Fruit fly (Drosophila melanogaster): ENCODE results near the gene RpS10b.

Gene RpS10b

DNA sequence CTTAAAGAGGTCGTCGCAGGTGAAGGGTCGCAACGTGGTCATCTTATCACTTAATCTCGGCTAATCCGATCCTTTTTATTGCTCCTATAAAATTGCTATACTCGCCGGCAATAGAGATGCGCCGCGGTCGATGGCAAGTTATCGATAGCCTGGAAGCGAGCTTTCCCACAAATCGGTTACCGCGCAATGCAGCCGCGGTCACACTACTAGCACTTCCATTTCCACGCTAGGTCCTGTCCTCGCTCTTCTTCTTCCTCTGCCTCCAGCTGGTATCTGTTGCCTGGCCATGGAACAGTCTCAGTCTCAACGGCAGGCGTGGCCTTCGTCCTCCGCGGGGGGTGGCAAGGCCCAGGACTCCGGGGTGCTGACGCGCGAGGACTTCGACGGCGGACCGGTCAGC is 25.1 kb downstream of the RpS10b start, which contains the start of the genes Naa20A and MKP-4 (continued):
- TF ChIP-seq unpg (GFP tag; optimal IDR thresholded peaks at IDR 0.05) (no peak), MBD-R2 (GFP tag; IDR thresholded peaks at IDR 0.05) (peak; percentile 95), CG16863 (GFP tag; optimal IDR thresholded peaks at IDR 0.05) (no peak), sna (GFP tag; IDR thresholded peaks at IDR 0.05; ENCODE audit: partially characterized antibody) (peak; percentile 71; the same call in 1 of the 2 replicates), CG18764 (GFP tag; optimal IDR thresholded peaks at IDR 0.05) (no peak), CG14860 (GFP tag; IDR thresholded peaks at IDR 0.05; ENCODE audit: partially characterized antibody) (peak; percentile 59; the same call in 2 of the 3 replicates), bowl (GFP tag; IDR thresholded peaks at IDR 0.05) (no peak), CG1024 (GFP tag; IDR thresholded peaks at IDR 0.05) (no peak), nerfin-2 (GFP tag; IDR thresholded peaks at IDR 0.05; ENCODE audit: partially characterized antibody) (0 out of 2 replicates have a peak, but pooled peaks have one; percentile 30), z (GFP tag; IDR thresholded peaks at IDR 0.05) (no peak), fd3F (GFP tag; optimal IDR thresholded peaks at IDR 0.05) (no peak), tna (GFP tag; IDR thresholded peaks at IDR 0.05; ENCODE audit: partially characterized antibody) (peak; percentile 60), mam (GFP tag; optimal IDR thresholded peaks at IDR 0.05) (no peak), CG12155 (GFP tag; optimal IDR thresholded peaks at IDR 0.05) (no peak), CG17385 (GFP tag; optimal IDR thresholded peaks at IDR 0.05) (peak; percentile 82), CG2129 (GFP tag; IDR thresholded peaks at IDR 0.05; ENCODE audit: partially characterized antibody) (peak; percentile 28; the same call in 1 of the 2 replicates), unc-4 (GFP tag; IDR thresholded peaks at IDR 0.05; ENCODE audit: partially characterized antibody) (peak; percentile 76), slp2 (GFP tag; optimal IDR thresholded peaks at IDR 0.05) (no peak), gfzf (GFP tag; optimal IDR thresholded peaks at IDR 0.05) (peak; percentile 62), CG11723 (GFP tag; optimal IDR thresholded peaks at IDR 0.05) (no peak), sisA (GFP tag; IDR thresholded peaks at IDR 0.05) (no peak), PHDP (tag; optimal IDR thresholded peaks at IDR 0.05) (no peak), Ravus (GFP tag; IDR thresholded peaks at IDR 0.05) (no peak), ems (GFP tag; optimal IDR thresholded peaks at IDR 0.05) (no peak), CG17612 (GFP tag; IDR thresholded peaks at IDR 0.05) (no peak), CG6175 (GFP tag; IDR thresholded peaks at IDR 0.05) (no peak), nmo (GFP tag; optimal IDR thresholded peaks at IDR 0.05) (peak; percentile 12), Mad (GFP tag; optimal IDR thresholded peaks at IDR 0.05) (no peak), CG2875 (GFP tag; optimal IDR thresholded peaks at IDR 0.05) (no peak), Sry-δ (GFP tag; optimal IDR thresholded peaks at IDR 0.05) (peak; percentile 91), fu2 (GFP tag; optimal IDR thresholded peaks at IDR 0.05) (no peak), Sin3A (optimal IDR thresholded peaks at IDR 0.05) (no peak), twi (tag; optimal IDR thresholded peaks at IDR 0.05) (no peak), CG11695 (GFP tag; IDR thresholded peaks at IDR 0.05) (no peak), CG2202 (tag; optimal IDR thresholded peaks at IDR 0.05) (no peak), Myb (GFP tag; optimal IDR thresholded peaks at IDR 0.05) (peak; percentile 16), CG9797 (GFP tag; optimal IDR thresholded peaks at IDR 0.05) (peak; percentile 83), CG6654 (GFP tag; optimal IDR thresholded peaks at IDR 0.05) (no peak), vnd (GFP tag; IDR thresholded peaks at IDR 0.05; ENCODE audit: partially characterized antibody) (peak; percentile 56), pita (GFP tag; optimal IDR thresholded peaks at IDR 0.05) (no peak), toy (GFP tag; IDR thresholded peaks at IDR 0.05) (no peak), ac (GFP tag; optimal IDR thresholded peaks at IDR 0.05) (no peak), chm (GFP tag; IDR thresholded peaks at IDR 0.05) (peak; percentile 37; the same call in 1 of the 2 replicates), Stat92E (GFP tag; optimal IDR thresholded peaks at IDR 0.05) (no peak), sob (GFP tag; IDR thresholded peaks at IDR 0.05) (0 out of 2 replicates have a peak, but pooled peaks have one; percentile 14), CG17328 (GFP tag; IDR thresholded peaks at IDR 0.05) (no peak), CG4707 (GFP tag; optimal IDR thresholded peaks at IDR 0.05) (no peak), Neu2 (GFP tag; optimal IDR thresholded peaks at IDR 0.05; ENCODE audit: borderline replicate concordance) (no peak), CG13287 (GFP tag; IDR thresholded peaks at IDR 0.05; ENCODE audit: partially characterized antibody) (peak; percentile 82), kni (GFP tag; optimal IDR thresholded peaks at IDR 0.05) (no peak), CG3163 (GFP tag; optimal IDR thresholded peaks at IDR 0.05) (no peak)

All from whole organism, embryonic.